Worm (Caenorhabditis elegans): ENCODE results near the gene unc-3.

DNA sequence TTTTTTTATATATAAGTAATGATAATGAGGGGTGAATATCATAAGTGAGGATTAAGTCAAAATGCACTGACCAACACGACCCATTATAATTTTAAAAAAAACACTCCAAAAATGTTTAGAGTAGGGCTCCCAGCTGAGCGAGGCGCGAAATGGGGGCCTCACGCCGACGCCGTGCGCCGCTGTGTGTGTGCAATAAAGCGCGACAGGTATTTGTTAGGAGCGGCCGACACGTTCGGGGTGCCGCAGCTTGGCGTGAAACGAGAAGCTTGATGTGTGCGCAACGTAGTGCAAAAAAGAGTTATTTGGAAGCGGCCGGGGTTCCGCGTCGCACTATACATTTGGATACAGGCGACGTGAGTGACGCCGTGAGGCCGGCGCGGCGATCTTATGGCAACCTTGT is 48.4 kb upstream of the unc-3 start:
- TF ChIP-seq fkh-10 (GFP tag; optimal IDR thresholded peaks at IDR 0.05) = no peak
- no peak for TF ChIP-seq ama-1 (optimal IDR thresholded peaks at IDR 0.05)
- no peak for TF ChIP-seq zag-1 (tag; optimal IDR thresholded peaks at IDR 0.05)
- TF ChIP-seq pqm-1 (tag; optimal IDR thresholded peaks at IDR 0.05) = no peak
- TF ChIP-seq egl-27 (tag; optimal IDR thresholded peaks at IDR 0.05) = no peak

All from whole organism, L4 larva.